Fruit fly (Drosophila melanogaster) whole organism, embryonic: ENCODE data around the gene CG14966.
A peak's percentile ranks its signal among the peaks of the same experiment; 100 is the strongest.

Experiments used
- Antp ChIP-seq: fragments of 200-800 bp; sonication (Bioruptor generic); optimal IDR thresholded peaks from 3 replicates; lab custom pipeline; 2016; ENCODE audit warnings: missing biosample characterization, missing genetic modification characterization
- CG12155 ChIP-seq: fragments of 200-800 bp; sonication (Bioruptor generic); optimal IDR thresholded peaks from 3 replicates; lab custom pipeline; 2016; ENCODE audit warnings: missing biosample characterization, missing genetic modification characterization
- CG15514 ChIP-seq: fragments of 200-800 bp; sonication (Bioruptor generic); optimal IDR thresholded peaks from 3 replicates; lab custom pipeline; 2017; ENCODE audit warnings: missing biosample characterization, missing genetic modification characterization, mild to moderate bottlenecking, moderate library complexity, missing genetic modification reagents
- CG17802 ChIP-seq: fragments of 200-800 bp; sonication (Bioruptor generic); optimal IDR thresholded peaks from 2 replicates; lab custom pipeline; 2018; ENCODE audit warnings: missing biosample characterization, mild to moderate bottlenecking, missing genetic modification characterization, moderate library complexity
- CG2129 ChIP-seq: fragments of 200-800 bp; sonication (Bioruptor generic); IDR thresholded peaks from 2 replicates; pipeline ENCODE4 v1.3.6; 2022; ENCODE audit warnings: missing biosample characterization, missing genetic modification characterization; ENCODE audit not compliant: partially characterized antibody
- CG30020 ChIP-seq: fragments of 200-800 bp; optimal IDR thresholded peaks from 2 replicates; lab custom pipeline; 2019; ENCODE audit warnings: missing biosample characterization, mild to moderate bottlenecking, missing genetic modification characterization, moderate library complexity
- CG34376 ChIP-seq: fragments of 200-800 bp; sonication (Bioruptor generic); optimal IDR thresholded peaks from 2 replicates; lab custom pipeline; 2018; ENCODE audit warnings: missing biosample characterization, mild to moderate bottlenecking, missing genetic modification characterization
- CG3726 ChIP-seq: fragments of 200-800 bp; sonication (Bioruptor generic); IDR thresholded peaks from 3 replicates; pipeline ENCODE4, ENCODE4 v1.3.6; 2022; ENCODE audit warnings: missing biosample characterization, missing genetic modification characterization
- CG42726 ChIP-seq: fragments of 200-800 bp; sonication (Bioruptor generic); IDR thresholded peaks from 2 replicates; pipeline ENCODE4 v1.3.6; 2022; ENCODE audit warnings: missing biosample characterization, missing genetic modification characterization; ENCODE audit not compliant: partially characterized antibody
- CG4617 ChIP-seq: fragments of 200-800 bp; sonication (Bioruptor generic); optimal IDR thresholded peaks from 3 replicates; lab custom pipeline; 2016; ENCODE audit warnings: missing biosample characterization, missing genetic modification characterization, borderline replicate concordance
- CG9727 ChIP-seq: fragments of 200-800 bp; sonication (Bioruptor generic); optimal IDR thresholded peaks from 3 replicates; lab custom pipeline; 2017; ENCODE audit warnings: missing biosample characterization, mild to moderate bottlenecking, missing genetic modification characterization
- CoRest ChIP-seq: fragments of 200-800 bp; sonication (Bioruptor generic); optimal IDR thresholded peaks from 3 replicates; lab custom pipeline; 2018; ENCODE audit warnings: missing biosample characterization, mild to moderate bottlenecking, missing genetic modification characterization, moderate library complexity
- D19A ChIP-seq: fragments of 200-800 bp; optimal IDR thresholded peaks from 3 replicates; lab custom pipeline; 2019; ENCODE audit warnings: missing biosample characterization, mild to moderate bottlenecking, missing genetic modification characterization, moderate library complexity
- Dad ChIP-seq: fragments of 200-800 bp; sonication (Bioruptor generic); optimal IDR thresholded peaks from 3 replicates; lab custom pipeline; 2016; ENCODE audit warnings: missing biosample characterization, missing genetic modification characterization
- Dbx ChIP-seq: fragments of 200-800 bp; sonication (Bioruptor generic); IDR thresholded peaks from 3 replicates; pipeline ENCODE4 v1.3.6; 2022; ENCODE audit warnings: missing biosample characterization, missing genetic modification characterization
- Dll ChIP-seq: fragments of 200-800 bp; sonication (Bioruptor generic); IDR thresholded peaks from 4 replicates; pipeline ENCODE4 v1.3.6; 2022; ENCODE audit warnings: missing biosample characterization, missing genetic modification characterization; ENCODE audit not compliant: partially characterized antibody
- Dp ChIP-seq: fragments of 200-800 bp; sonication (Bioruptor generic); optimal IDR thresholded peaks from 2 replicates; lab custom pipeline; 2018; ENCODE audit warnings: missing biosample characterization, mild to moderate bottlenecking, missing genetic modification characterization, moderate library complexity
- ERR ChIP-seq: fragments of 200-800 bp; sonication (Bioruptor generic); optimal IDR thresholded peaks from 2 replicates; lab custom pipeline; 2016; ENCODE audit warnings: missing biosample characterization, missing genetic modification characterization
- Ets65A ChIP-seq: fragments of 200-800 bp; sonication (Bioruptor generic); peaks from one replicate; lab custom pipeline; 2016; ENCODE audit warnings: missing biosample characterization, missing genetic modification characterization
- HmgD ChIP-seq: fragments of 200-800 bp; sonication (Bioruptor generic); optimal IDR thresholded peaks from 3 replicates; lab custom pipeline; 2016; ENCODE audit warnings: missing biosample characterization, missing genetic modification characterization
- HmgZ ChIP-seq: fragments of 200-800 bp; sonication (Bioruptor generic); optimal IDR thresholded peaks from 2 replicates; lab custom pipeline; 2018; ENCODE audit warnings: missing biosample characterization, mild to moderate bottlenecking, missing genetic modification characterization
- Hsf ChIP-seq: fragments of 200-800 bp; sonication (Bioruptor generic); optimal IDR thresholded peaks from 3 replicates; lab custom pipeline; 2016; ENCODE audit warnings: missing biosample characterization, missing genetic modification characterization
- MBD-R2 ChIP-seq: fragments of 200-800 bp; sonication (Bioruptor generic); IDR thresholded peaks from 2 replicates; pipeline ENCODE4 v1.3.6; 2022; ENCODE audit warnings: missing biosample characterization, missing genetic modification characterization
- Med ChIP-seq: fragments of 200-800 bp; sonication (Bioruptor generic); peaks from one replicate; lab custom pipeline; 2016; ENCODE audit warnings: missing biosample characterization, missing genetic modification characterization, mild to moderate bottlenecking, inconsistent platforms, moderate library complexity
- Oaz ChIP-seq: fragments of 200-800 bp; sonication (Bioruptor generic); IDR thresholded peaks from 2 replicates; pipeline ENCODE4 v1.3.6; 2022; ENCODE audit warnings: missing biosample characterization, missing genetic modification characterization
- Opbp ChIP-seq: fragments of 200-800 bp; sonication (Bioruptor generic); IDR thresholded peaks from 3 replicates; pipeline ENCODE4 v1.3.6; 2022; ENCODE audit warnings: missing biosample characterization, missing genetic modification characterization; ENCODE audit not compliant: partially characterized antibody
- PHDP ChIP-seq: fragments of 200-800 bp; sonication (Bioruptor generic); optimal IDR thresholded peaks from 3 replicates; lab custom pipeline; 2018; ENCODE audit warnings: missing biosample characterization, mild to moderate bottlenecking, missing genetic modification characterization, moderate library complexity
- Rfx ChIP-seq: fragments of 200-800 bp; sonication (Bioruptor generic); IDR thresholded peaks from 2 replicates; pipeline ENCODE4 v1.3.6; 2022; ENCODE audit warnings: missing biosample characterization, missing genetic modification characterization
- Sry-δ ChIP-seq: fragments of 200-800 bp; sonication (Bioruptor generic); optimal IDR thresholded peaks from 2 replicates; lab custom pipeline; 2016; ENCODE audit warnings: missing biosample characterization, missing genetic modification characterization
- Stat92E ChIP-seq, 3 experiments: fragments of >200 bp in 2 of 3; fragments of 200-800 bp in 1 of 3; sonication (Bioruptor generic) in 1 of 3; optimal IDR thresholded peaks; 2 replicates each; lab custom pipeline; 2017 to 2019; ENCODE audit warnings: missing biosample characterization in 3 of 3, missing genetic modification characterization in 3 of 3, mild to moderate bottlenecking in 1 of 3, moderate library complexity in 1 of 3
- Trl ChIP-seq, 3 experiments: fragments of >200 bp in 2 of 3; fragments of 200-800 bp in 1 of 3; sonication (Bioruptor generic) in 1 of 3; optimal IDR thresholded peaks; 2 replicates in 1 of 3; 3 replicates in 2 of 3; lab custom pipeline; 2016 to 2017; ENCODE audit warnings: missing biosample characterization in 1 of 3, missing genetic modification characterization in 1 of 3
- Xrp1 ChIP-seq: fragments of 200-800 bp; sonication (Bioruptor generic); IDR thresholded peaks from 2 replicates; pipeline ENCODE4 v1.3.6; 2022; ENCODE audit warnings: missing biosample characterization, missing genetic modification characterization
- YL-1 ChIP-seq: fragments of 200-800 bp; sonication (Bioruptor generic); optimal IDR thresholded peaks from 3 replicates; lab custom pipeline; 2017; ENCODE audit warnings: missing biosample characterization, mild to moderate bottlenecking, missing genetic modification characterization
- al ChIP-seq: fragments of 200-800 bp; sonication (Bioruptor generic); IDR thresholded peaks from 2 replicates; pipeline ENCODE4 v1.3.6; 2022; ENCODE audit warnings: missing biosample characterization, missing genetic modification characterization
- az2 ChIP-seq: fragments of 200-800 bp; sonication (Bioruptor generic); optimal IDR thresholded peaks from 3 replicates; lab custom pipeline; 2016; ENCODE audit warnings: missing biosample characterization, missing genetic modification characterization
- ci ChIP-seq: fragments of 200-800 bp; sonication (Bioruptor generic); IDR thresholded peaks from 3 replicates; pipeline ENCODE4 v1.3.6; 2022; ENCODE audit warnings: missing biosample characterization, missing genetic modification characterization
- dysf ChIP-seq: fragments of 200-800 bp; sonication (Bioruptor generic); IDR thresholded peaks from 3 replicates; pipeline ENCODE4 v1.3.6; 2022; ENCODE audit warnings: missing biosample characterization, missing genetic modification characterization
- gfzf ChIP-seq: fragments of 200-800 bp; sonication (Bioruptor generic); optimal IDR thresholded peaks from 2 replicates; lab custom pipeline; 2016; ENCODE audit warnings: missing biosample characterization, mild to moderate bottlenecking, missing genetic modification characterization, moderate library complexity
- grn ChIP-seq: fragments of 200-800 bp; sonication (Bioruptor generic); optimal IDR thresholded peaks from 3 replicates; lab custom pipeline; 2017; ENCODE audit warnings: missing biosample characterization, missing genetic modification characterization
- gro ChIP-seq: fragments of 200-800 bp; sonication (Bioruptor generic); optimal IDR thresholded peaks from 2 replicates; lab custom pipeline; 2016; ENCODE audit warnings: missing biosample characterization, missing genetic modification characterization
- hth ChIP-seq: fragments of >200 bp; optimal IDR thresholded peaks from 2 replicates; lab custom pipeline; 2017; ENCODE audit warnings: inconsistent platforms
- inv ChIP-seq: fragments of 200-800 bp; sonication (Bioruptor generic); IDR thresholded peaks from 2 replicates; pipeline ENCODE4 v1.3.6; 2022; ENCODE audit warnings: missing biosample characterization, missing genetic modification characterization; ENCODE audit not compliant: partially characterized antibody
- mam ChIP-seq: fragments of 200-800 bp; sonication (Bioruptor generic); optimal IDR thresholded peaks from 3 replicates; lab custom pipeline; 2016; ENCODE audit warnings: missing biosample characterization, missing genetic modification characterization
- mld ChIP-seq: fragments of 200-800 bp; sonication (Bioruptor generic); IDR thresholded peaks from 3 replicates; pipeline ENCODE4 v1.3.6; 2022; ENCODE audit warnings: missing biosample characterization, missing genetic modification characterization; ENCODE audit not compliant: partially characterized antibody
- sd ChIP-seq: fragments of 200-800 bp; sonication (Bioruptor generic); optimal IDR thresholded peaks from 3 replicates; lab custom pipeline; 2018; ENCODE audit warnings: missing biosample characterization, mild to moderate bottlenecking, missing genetic modification characterization, moderate library complexity
- tgo ChIP-seq: fragments of 200-800 bp; sonication (Bioruptor generic); IDR thresholded peaks from 3 replicates; pipeline ENCODE4 v1.3.6; 2022; ENCODE audit warnings: missing biosample characterization, missing genetic modification characterization
- ttk ChIP-seq: fragments of 200-800 bp; sonication (Bioruptor generic); IDR thresholded peaks from 2 replicates; pipeline ENCODE4 v2.1.2; 2022; ENCODE audit warnings: missing biosample characterization, missing genetic modification characterization
- vvl ChIP-seq: fragments of 200-800 bp; sonication (Bioruptor generic); IDR thresholded peaks from 2 replicates; pipeline ENCODE4 v1.3.6; 2022; ENCODE audit warnings: missing biosample characterization, missing genetic modification characterization
- zen2 ChIP-seq: fragments of 200-800 bp; sonication (Bioruptor generic); IDR thresholded peaks from 3 replicates; pipeline ENCODE4 v1.3.6; 2022; ENCODE audit warnings: missing biosample characterization, missing genetic modification characterization; ENCODE audit not compliant: partially characterized antibody
- zfh1 ChIP-seq: fragments of 200-800 bp; sonication (Bioruptor generic); IDR thresholded peaks from 3 replicates; pipeline ENCODE4 v1.3.6; 2022; ENCODE audit warnings: missing biosample characterization, missing genetic modification characterization

The CG14966 gene

dm6 chr3L:3164951-3165350 is 32.5 kb downstream of the CG14966 start, which contains the start of gene CG32280:
Gene CG32280, plus strand, starts transcription at chr3L:3165181.
- TF ChIP-seq Opbp: peak; percentile 87; the same call in 2 of the 3 replicates
- peak; percentile 92 for TF ChIP-seq zen2 (GFP tag; lab: Robert Waterston, UW)
- TF ChIP-seq ERR (GFP tag; lab: Kevin White, UChicago): peak; percentile 5
- 0 out of 2 replicates have a peak, but pooled peaks have one; percentile 7 for TF ChIP-seq ttk (GFP tag; lab: Robert Waterston, UW)
- peak; percentile 68; the same call in 1 of the 3 replicates for TF ChIP-seq ci (GFP tag; lab: Robert Waterston, UW)
- TF ChIP-seq al (GFP tag; lab: Robert Waterston, UW): no peak
- peak; percentile 80 for TF ChIP-seq Sry-δ
- TF ChIP-seq Trl (optimal IDR thresholded peaks at IDR 0.05; lab: Kevin White, UChicago): no peak
- TF ChIP-seq Trl (GFP tag; optimal IDR thresholded peaks at IDR 0.05; lab: Kevin White, UChicago): peak; percentile 15
- TF ChIP-seq CG15514: peak; percentile 72
- TF ChIP-seq CG17802 (tag; lab: Kevin White, UChicago): no peak
- peak; percentile 82 for TF ChIP-seq MBD-R2
- TF ChIP-seq CG2129 (GFP tag; lab: Robert Waterston, UW): peak; percentile 76
- TF ChIP-seq Hsf (GFP tag; lab: Kevin White, UChicago): no peak
- TF ChIP-seq Dbx (GFP tag; lab: Robert Waterston, UW): no peak
- peak; percentile 76; the same call in 1 of the 2 replicates for TF ChIP-seq CG42726 (GFP tag; lab: Robert Waterston, UW)
- TF ChIP-seq CG9727 (GFP tag; lab: Kevin White, UChicago): no peak
- no peak for TF ChIP-seq Oaz
- peak; percentile 17 for TF ChIP-seq D19A (tag; lab: Kevin White, UChicago)
- TF ChIP-seq CG3726 (GFP tag; lab: Robert Waterston, UW): no peak
- no peak for TF ChIP-seq grn (GFP tag; lab: Kevin White, UChicago)
- peak in 1 of 3 experiments; percentile 61 for TF ChIP-seq Stat92E (GFP tag; optimal IDR thresholded peaks at IDR 0.05; lab: Kevin White, UChicago)
- TF ChIP-seq CoRest (tag; lab: Kevin White, UChicago): peak; percentile 26
- TF ChIP-seq inv (GFP tag; lab: Robert Waterston, UW): peak; percentile 77
- 0 out of 2 replicates have a peak, but pooled peaks have one; percentile 5 for TF ChIP-seq Xrp1
- peak; percentile 4 for TF ChIP-seq PHDP (tag; lab: Kevin White, UChicago)
- TF ChIP-seq CG34376: peak; percentile 69
- TF ChIP-seq HmgD (GFP tag; lab: Kevin White, UChicago): peak; percentile 68
- TF ChIP-seq az2 (GFP tag; lab: Kevin White, UChicago): peak; percentile 1
- peak; percentile 35; the same call in 1 of the 3 replicates for TF ChIP-seq dysf (GFP tag; lab: Robert Waterston, UW)
- peak; percentile 86 for TF ChIP-seq gfzf
- TF ChIP-seq CG30020 (tag; lab: Kevin White, UChicago): peak; percentile 31
- TF ChIP-seq mam (GFP tag; lab: Kevin White, UChicago): peak; percentile 48
- peak; percentile 24 for TF ChIP-seq YL-1 (GFP tag; lab: Kevin White, UChicago)
- peak; percentile 61 for TF ChIP-seq gro (GFP tag; lab: Kevin White, UChicago)
- peak; percentile 82 for TF ChIP-seq Dll
- peak; percentile 87 for TF ChIP-seq Med (GFP tag; lab: Kevin White, UChicago)
- no peak for TF ChIP-seq Ets65A (GFP tag; lab: Kevin White, UChicago)
- TF ChIP-seq zfh1 (GFP tag; lab: Robert Waterston, UW): 0 out of 3 replicates have a peak, but pooled peaks have one; percentile 51
- peak; percentile 73; the same call in 1 of the 3 replicates for TF ChIP-seq mld
- TF ChIP-seq CG4617 (GFP tag; lab: Kevin White, UChicago): peak; percentile 52
- TF ChIP-seq HmgZ (tag; lab: Kevin White, UChicago): peak; percentile 59
- peak; percentile 35 for TF ChIP-seq Antp (GFP tag; lab: Kevin White, UChicago)
- TF ChIP-seq hth (lab: Kevin White, UChicago): no peak
- peak; percentile 46 for TF ChIP-seq CG12155 (GFP tag; lab: Kevin White, UChicago)
- TF ChIP-seq tgo: no peak
- peak; percentile 82 for TF ChIP-seq sd
- TF ChIP-seq vvl (GFP tag; lab: Robert Waterston, UW): peak; percentile 50
- peak; percentile 28 for TF ChIP-seq Dp
- peak; percentile 32 for TF ChIP-seq Dad (GFP tag; lab: Kevin White, UChicago)
- TF ChIP-seq Rfx (GFP tag; lab: Robert Waterston, UW): peak; percentile 43; the same call in 1 of the 2 replicates
